Worm (Caenorhabditis elegans) whole organism, young adult: ENCODE data around the gene gst-7.

Experiments
- F37B4.10 ChIP-seq: fragments of 200-800 bp; sonication (Bioruptor generic); IDR thresholded peaks from 2 replicates; pipeline ENCODE4 v1.3.6; 2022; ENCODE audit warnings: missing genetic modification characterization, missing compliant biosample characterization
- attf-3 ChIP-seq: fragments of 200-800 bp; sonication (Bioruptor generic); conservative IDR thresholded peaks from 2 replicates; pipeline ENCODE4 v1.3.6; 2022; ENCODE audit warnings: missing genetic modification reagents, missing genetic modification characterization, missing compliant biosample characterization
- bed-2 ChIP-seq: fragments of 200-800 bp; sonication (Bioruptor generic); IDR thresholded peaks from 2 replicates; pipeline ENCODE4 v1.3.6; 2022; ENCODE audit warnings: missing genetic modification reagents, missing genetic modification characterization, missing compliant biosample characterization
- ccch-3 ChIP-seq: fragments of 200-800 bp; sonication (Bioruptor generic); optimal IDR thresholded peaks from 2 replicates; lab custom pipeline; 2018; ENCODE audit warnings: mild to moderate bottlenecking, missing genetic modification characterization, missing compliant biosample characterization
- egl-18 ChIP-seq: fragments of 200-800 bp; sonication (Bioruptor generic); IDR thresholded peaks from 2 replicates; pipeline ENCODE4 v1.3.6; 2022; ENCODE audit warnings: missing genetic modification reagents, missing genetic modification characterization, missing compliant biosample characterization
- lin-40 ChIP-seq: sonication (generic microtip); optimal IDR thresholded peaks from 2 replicates; lab custom pipeline; 2016; ENCODE audit warnings: missing genetic modification characterization, mild to moderate bottlenecking, missing compliant biosample characterization, missing genotype, missing genetic modification reagents
- madf-6 ChIP-seq: fragments of 200-800 bp; sonication (Bioruptor generic); IDR thresholded peaks from 2 replicates; pipeline ENCODE4 v1.3.6; 2022; ENCODE audit warnings: missing genetic modification reagents, missing genetic modification characterization, missing compliant biosample characterization
- madf-8 ChIP-seq: fragments of 200-800 bp; sonication (Bioruptor generic); conservative IDR thresholded peaks from 2 replicates; pipeline ENCODE4 v1.3.6; 2022; ENCODE audit warnings: missing genetic modification reagents, missing genetic modification characterization, missing compliant biosample characterization
- mes-4 ChIP-seq: sonication (generic microtip); optimal IDR thresholded peaks from 2 replicates; lab custom pipeline; 2016; ENCODE audit warnings: missing genotype, missing genetic modification characterization, missing compliant biosample characterization
- nhr-179 ChIP-seq: sonication (generic microtip); optimal IDR thresholded peaks from 2 replicates; lab custom pipeline; 2016; ENCODE audit warnings: mild to moderate bottlenecking, missing genetic modification characterization, missing compliant biosample characterization
- pbrm-1 ChIP-seq: fragments of 200-800 bp; sonication (Bioruptor generic); IDR thresholded peaks from 2 replicates; pipeline ENCODE4 v1.3.6; 2022; ENCODE audit warnings: missing genetic modification reagents, missing genetic modification characterization, missing compliant biosample characterization
- unc-130 ChIP-seq: sonication (generic microtip); optimal IDR thresholded peaks from 2 replicates; lab custom pipeline; 2016; ENCODE audit warnings: missing genetic modification reagents, missing genetic modification characterization, missing compliant biosample characterization

DNA sequence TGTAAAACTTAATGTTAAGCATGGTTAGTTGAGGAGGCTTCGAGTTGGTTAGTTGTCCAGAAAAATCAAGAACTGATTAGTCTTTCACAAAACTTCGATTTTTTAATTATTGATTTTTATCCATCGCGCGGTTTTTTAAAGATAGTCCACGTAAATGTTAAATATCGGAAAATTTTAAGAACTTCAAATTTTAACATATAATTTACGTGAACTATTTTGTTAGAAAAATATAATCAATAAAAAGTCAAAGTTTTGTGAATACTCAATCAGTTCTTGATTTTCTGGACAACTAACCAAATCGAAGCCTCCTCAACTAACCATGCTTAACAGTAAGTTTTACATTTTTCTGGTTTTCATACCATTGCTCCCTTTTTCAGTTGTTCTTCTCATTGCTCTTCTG, 47.1 kb upstream of the gst-7 start, which contains the start of the genes C33F10.11 and C33F10.1:
- TF ChIP-seq ccch-3: no peak
- TF ChIP-seq F37B4.10: no peak
- TF ChIP-seq mes-4 (tag; lab: Kevin White, UChicago): no peak
- no peak for TF ChIP-seq lin-40
- no peak for TF ChIP-seq attf-3 (GFP tag; lab: Robert Waterston, UW)
- TF ChIP-seq pbrm-1 (GFP tag; lab: Robert Waterston, UW): no peak
- TF ChIP-seq nhr-179: no peak
- TF ChIP-seq unc-130 (GFP tag; lab: Kevin White, UChicago): no peak
- no peak for TF ChIP-seq madf-8 (GFP tag; lab: Robert Waterston, UW)
- no peak for TF ChIP-seq bed-2
- no peak for TF ChIP-seq egl-18
- no peak for TF ChIP-seq madf-6 (GFP tag; lab: Robert Waterston, UW)
